Fruit fly (Drosophila melanogaster) whole organism, embryonic: ENCODE results near the gene RpS30.
A peak's percentile ranks its signal among the peaks of the same experiment; 100 is the strongest.

Experiments
- Bgb ChIP-seq: fragments of 200-800 bp; sonication (Bioruptor generic); IDR thresholded peaks from 2 replicates; pipeline ENCODE4 v1.3.6; 2022; ENCODE audit warnings: missing biosample characterization, missing genetic modification characterization; ENCODE audit not compliant: partially characterized antibody
- Blimp-1 ChIP-seq: fragments of 200-800 bp; sonication (Bioruptor generic); optimal IDR thresholded peaks from 3 replicates; lab custom pipeline; 2018; ENCODE audit warnings: missing biosample characterization, missing genetic modification characterization, mild to moderate bottlenecking, moderate library complexity, missing genetic modification reagents
- CG10267 ChIP-seq: fragments of 200-800 bp; sonication (Bioruptor generic); optimal IDR thresholded peaks from 2 replicates; lab custom pipeline; 2018; ENCODE audit warnings: missing biosample characterization, mild to moderate bottlenecking, missing genetic modification characterization, moderate library complexity
- CG10462 ChIP-seq: fragments of 200-800 bp; sonication (Bioruptor generic); optimal IDR thresholded peaks from 2 replicates; lab custom pipeline; 2016; ENCODE audit warnings: missing biosample characterization, missing genetic modification characterization
- CG11398 ChIP-seq: fragments of 200-800 bp; sonication (Bioruptor generic); optimal IDR thresholded peaks from 2 replicates; lab custom pipeline; 2016; ENCODE audit warnings: missing biosample characterization, missing genetic modification characterization
- CG13287 ChIP-seq: fragments of 200-800 bp; sonication (Bioruptor generic); IDR thresholded peaks from 2 replicates; pipeline ENCODE4 v1.3.6; 2022; ENCODE audit warnings: missing biosample characterization, missing genetic modification characterization; ENCODE audit not compliant: partially characterized antibody
- CG13424 ChIP-seq: fragments of 200-800 bp; sonication (Bioruptor generic); optimal IDR thresholded peaks from 2 replicates; lab custom pipeline; 2019; ENCODE audit warnings: missing biosample characterization, mild to moderate bottlenecking, missing genetic modification characterization, moderate library complexity
- CG16863 ChIP-seq: fragments of 200-800 bp; sonication (Bioruptor generic); optimal IDR thresholded peaks from 3 replicates; lab custom pipeline; 2016; ENCODE audit warnings: missing biosample characterization, missing genetic modification characterization
- CG17186 ChIP-seq: fragments of 200-800 bp; sonication (Bioruptor generic); optimal IDR thresholded peaks from 3 replicates; lab custom pipeline; 2017; ENCODE audit warnings: missing biosample characterization, missing genetic modification reagents, missing genetic modification characterization
- CG33557 ChIP-seq: fragments of 200-800 bp; sonication (Bioruptor generic); optimal IDR thresholded peaks from 2 replicates; lab custom pipeline; 2019; ENCODE audit warnings: missing biosample characterization, mild to moderate bottlenecking, missing genetic modification characterization, moderate library complexity
- CTCF ChIP-seq: fragments of 200-800 bp; sonication (Bioruptor generic); optimal IDR thresholded peaks from 2 replicates; lab custom pipeline; 2017; ENCODE audit warnings: missing biosample characterization, mild to moderate bottlenecking, missing genetic modification characterization, moderate library complexity
- Dll ChIP-seq: fragments of 200-800 bp; sonication (Bioruptor generic); IDR thresholded peaks from 4 replicates; pipeline ENCODE4 v1.3.6; 2022; ENCODE audit warnings: missing biosample characterization, missing genetic modification characterization; ENCODE audit not compliant: partially characterized antibody
- Doc3 ChIP-seq: fragments of 200-800 bp; sonication (Bioruptor generic); IDR thresholded peaks from 3 replicates; pipeline ENCODE4 v1.3.6; 2022; ENCODE audit warnings: missing biosample characterization, missing genetic modification characterization; ENCODE audit not compliant: partially characterized antibody
- Dp ChIP-seq: fragments of 200-800 bp; sonication (Bioruptor generic); optimal IDR thresholded peaks from 2 replicates; lab custom pipeline; 2018; ENCODE audit warnings: missing biosample characterization, mild to moderate bottlenecking, missing genetic modification characterization, moderate library complexity
- Dref ChIP-seq: fragments of 200-800 bp; sonication (Bioruptor generic); IDR thresholded peaks from 2 replicates; pipeline ENCODE4 v1.3.6; 2022; ENCODE audit warnings: missing biosample characterization, missing genetic modification characterization
- E2f2 ChIP-seq: fragments of 200-800 bp; sonication (Bioruptor generic); IDR thresholded peaks from 2 replicates; pipeline ENCODE4 v1.3.6; 2022; ENCODE audit warnings: missing biosample characterization, missing genetic modification characterization
- Ets97D ChIP-seq: fragments of 200-800 bp; sonication (Bioruptor generic); optimal IDR thresholded peaks from 3 replicates; lab custom pipeline; 2016; ENCODE audit warnings: missing biosample characterization, missing genetic modification characterization
- HLH4C ChIP-seq: fragments of 200-800 bp; sonication (Bioruptor generic); IDR thresholded peaks from 3 replicates; pipeline ENCODE4 v1.3.6; 2022; ENCODE audit warnings: missing biosample characterization, missing genetic modification characterization; ENCODE audit not compliant: partially characterized antibody
- HLHmδ ChIP-seq: fragments of 200-800 bp; sonication (Bioruptor generic); optimal IDR thresholded peaks from 2 replicates; lab custom pipeline; 2018; ENCODE audit warnings: missing biosample characterization, mild to moderate bottlenecking, missing genetic modification characterization, moderate library complexity
- Hey ChIP-seq: fragments of 200-800 bp; sonication (Bioruptor generic); optimal IDR thresholded peaks from 3 replicates; lab custom pipeline; 2018; ENCODE audit warnings: missing biosample characterization, mild to moderate bottlenecking, missing genetic modification characterization
- Hr39 ChIP-seq: fragments of >200 bp; optimal IDR thresholded peaks from 2 replicates; lab custom pipeline; 2017
- Hr78 ChIP-seq, 2 experiments: fragments of 200-800 bp in 1 of 2; fragments of >200 bp in 1 of 2; sonication (Bioruptor generic) in 1 of 2; optimal IDR thresholded peaks; 2 replicates each; lab custom pipeline; 2017 to 2019; ENCODE audit warnings: missing biosample characterization in 2 of 2, missing genetic modification characterization in 2 of 2, mild to moderate bottlenecking in 1 of 2, moderate library complexity in 1 of 2
- MBD-R2 ChIP-seq: fragments of 200-800 bp; sonication (Bioruptor generic); IDR thresholded peaks from 2 replicates; pipeline ENCODE4 v1.3.6; 2022; ENCODE audit warnings: missing biosample characterization, missing genetic modification characterization
- Med ChIP-seq: fragments of 200-800 bp; sonication (Bioruptor generic); peaks from one replicate; lab custom pipeline; 2016; ENCODE audit warnings: missing biosample characterization, missing genetic modification characterization, mild to moderate bottlenecking, inconsistent platforms, moderate library complexity
- NC2β ChIP-seq: fragments of 200-800 bp; sonication (Bioruptor generic); optimal IDR thresholded peaks from 2 replicates; lab custom pipeline; 2016; ENCODE audit warnings: missing biosample characterization, missing genetic modification characterization
- Nf-YC ChIP-seq: fragments of 200-800 bp; optimal IDR thresholded peaks from 3 replicates; lab custom pipeline; 2019; ENCODE audit warnings: missing biosample characterization, mild to moderate bottlenecking, missing genetic modification characterization, moderate library complexity
- Opbp ChIP-seq: fragments of 200-800 bp; sonication (Bioruptor generic); IDR thresholded peaks from 3 replicates; pipeline ENCODE4 v1.3.6; 2022; ENCODE audit warnings: missing biosample characterization, missing genetic modification characterization; ENCODE audit not compliant: partially characterized antibody
- Sry-δ ChIP-seq: fragments of 200-800 bp; sonication (Bioruptor generic); optimal IDR thresholded peaks from 2 replicates; lab custom pipeline; 2016; ENCODE audit warnings: missing biosample characterization, missing genetic modification characterization
- amos ChIP-seq: fragments of 200-800 bp; sonication (Bioruptor generic); IDR thresholded peaks from 2 replicates; pipeline ENCODE4 v1.3.6; 2022; ENCODE audit warnings: missing biosample characterization, missing genetic modification characterization; ENCODE audit not compliant: partially characterized antibody
- ap ChIP-seq: fragments of 200-800 bp; sonication (Bioruptor generic); IDR thresholded peaks from 2 replicates; pipeline ENCODE4 v1.3.6; 2022; ENCODE audit warnings: missing biosample characterization, missing genetic modification characterization
- az2 ChIP-seq: fragments of 200-800 bp; sonication (Bioruptor generic); optimal IDR thresholded peaks from 3 replicates; lab custom pipeline; 2016; ENCODE audit warnings: missing biosample characterization, missing genetic modification characterization
- bbx ChIP-seq: fragments of 200-800 bp; sonication (Bioruptor generic); IDR thresholded peaks from 2 replicates; pipeline ENCODE4 v1.3.6; 2022; ENCODE audit warnings: missing biosample characterization, missing genetic modification characterization; ENCODE audit not compliant: partially characterized antibody
- br ChIP-seq: fragments of >200 bp; optimal IDR thresholded peaks from 2 replicates; lab custom pipeline; 2017
- chinmo ChIP-seq: fragments of 200-800 bp; sonication (Bioruptor generic); IDR thresholded peaks from 4 replicates; pipeline ENCODE4 v1.3.6; 2022; ENCODE audit warnings: missing biosample characterization, missing genetic modification characterization; ENCODE audit not compliant: partially characterized antibody
- crol ChIP-seq: fragments of 200-800 bp; sonication (Bioruptor generic); IDR thresholded peaks from 2 replicates; pipeline ENCODE4 v1.3.6; 2022; ENCODE audit warnings: missing biosample characterization, missing genetic modification characterization
- ewg ChIP-seq: fragments of 200-800 bp; sonication (Bioruptor generic); optimal IDR thresholded peaks from 3 replicates; lab custom pipeline; 2017; ENCODE audit warnings: mild to moderate bottlenecking, missing biosample characterization, missing genetic modification reagents, missing genetic modification characterization
- hbn ChIP-seq: fragments of 200-800 bp; sonication (Bioruptor generic); IDR thresholded peaks from 2 replicates; pipeline ENCODE4 v1.3.6; 2022; ENCODE audit warnings: missing biosample characterization, missing genetic modification characterization; ENCODE audit not compliant: partially characterized antibody
- inv ChIP-seq: fragments of 200-800 bp; sonication (Bioruptor generic); IDR thresholded peaks from 2 replicates; pipeline ENCODE4 v1.3.6; 2022; ENCODE audit warnings: missing biosample characterization, missing genetic modification characterization; ENCODE audit not compliant: partially characterized antibody
- knrl ChIP-seq: fragments of 200-800 bp; sonication (Bioruptor generic); IDR thresholded peaks from 3 replicates; pipeline ENCODE4 v1.3.6; 2022; ENCODE audit warnings: missing biosample characterization, missing genetic modification characterization; ENCODE audit not compliant: partially characterized antibody
- peb ChIP-seq: fragments of 200-800 bp; sonication (Bioruptor generic); IDR thresholded peaks from 2 replicates; pipeline ENCODE4 v1.3.6; 2022; ENCODE audit warnings: missing biosample characterization, missing genetic modification characterization
- phol ChIP-seq: fragments of 200-800 bp; sonication (Bioruptor generic); optimal IDR thresholded peaks from 3 replicates; lab custom pipeline; 2018; ENCODE audit warnings: missing biosample characterization, mild to moderate bottlenecking, missing genetic modification characterization, moderate library complexity
- pum ChIP-seq: fragments of 200-800 bp; sonication (Bioruptor generic); optimal IDR thresholded peaks from 2 replicates; lab custom pipeline; 2016; ENCODE audit warnings: missing biosample characterization, missing genetic modification characterization
- repo ChIP-seq: fragments of 200-800 bp; sonication (Bioruptor generic); optimal IDR thresholded peaks from 2 replicates; lab custom pipeline; 2016; ENCODE audit warnings: missing biosample characterization, missing genetic modification characterization
- sens ChIP-seq: fragments of 200-800 bp; sonication (Bioruptor generic); peaks from one replicate; lab custom pipeline; 2016; ENCODE audit warnings: missing biosample characterization, missing genetic modification characterization
- sisA ChIP-seq: fragments of 200-800 bp; sonication (Bioruptor generic); IDR thresholded peaks from 2 replicates; pipeline ENCODE4 v1.3.6; 2022; ENCODE audit warnings: missing biosample characterization, missing genetic modification characterization
- trem ChIP-seq: fragments of 200-800 bp; optimal IDR thresholded peaks from 3 replicates; lab custom pipeline; 2019; ENCODE audit warnings: missing biosample characterization, mild to moderate bottlenecking, missing genetic modification characterization, moderate library complexity
- unc-4 ChIP-seq: fragments of 200-800 bp; sonication (Bioruptor generic); IDR thresholded peaks from 2 replicates; pipeline ENCODE4 v1.3.6; 2022; ENCODE audit warnings: missing biosample characterization, missing genetic modification characterization; ENCODE audit not compliant: partially characterized antibody
- zen ChIP-seq: fragments of 200-800 bp; sonication (Bioruptor generic); optimal IDR thresholded peaks from 3 replicates; lab custom pipeline; 2018; ENCODE audit warnings: missing biosample characterization, mild to moderate bottlenecking, missing genetic modification characterization, moderate library complexity

Gene RpS30

DNA sequence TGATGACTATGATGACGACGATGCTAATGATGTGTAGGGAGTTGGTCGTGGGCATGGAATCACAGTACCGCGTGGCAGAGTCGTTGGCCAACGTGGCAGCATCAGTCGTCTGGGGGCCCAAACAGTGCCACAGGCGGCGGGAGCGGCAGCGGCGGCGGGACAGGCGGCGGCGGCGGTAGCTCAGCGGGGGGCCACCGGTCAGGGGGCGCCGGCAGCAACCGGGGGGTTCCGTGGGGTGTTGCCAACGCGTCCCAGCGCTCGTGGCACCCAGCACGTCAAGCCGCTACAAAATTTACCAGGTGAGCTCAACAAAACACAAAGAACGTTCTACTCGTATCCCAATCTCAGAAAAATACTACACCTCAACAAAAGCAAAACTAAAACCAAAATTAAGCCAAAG, 48.1 kb upstream of the RpS30 start:
- TF ChIP-seq sisA (GFP tag; lab: Robert Waterston, UW) (no peak), Hr39 (peak; percentile 88), CG16863 (GFP tag; lab: Kevin White, UChicago) (no peak), Hey (peak; percentile 5)

DNA sequence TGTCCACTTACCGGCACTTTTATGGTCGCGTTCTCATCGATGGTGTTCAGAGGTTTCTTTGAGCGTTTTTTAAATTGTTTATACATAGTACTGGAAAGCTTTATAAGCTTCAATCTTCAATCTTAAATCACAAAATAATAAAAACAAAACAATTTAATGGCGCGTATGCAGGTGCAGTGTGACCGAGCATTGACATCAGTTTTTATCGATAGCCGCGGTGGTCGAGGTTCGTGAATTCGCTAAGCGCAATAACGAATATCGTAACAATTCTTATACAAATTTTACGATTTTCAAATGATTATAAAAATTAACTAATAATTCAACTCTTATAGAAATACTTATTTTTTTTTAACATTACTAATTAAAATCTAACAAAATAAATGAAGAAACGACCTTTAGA, 34.3 kb upstream of the RpS30 start, which contains the start of gene Fancd2:
Fancd2 (minus strand) TSS at position 183 of the 400 bp plus-strand sequence.
- TF ChIP-seq repo (GFP tag; lab: Kevin White, UChicago) (no peak), Doc3 (GFP tag; lab: Robert Waterston, UW) (0 out of 3 replicates have a peak, but pooled peaks have one; percentile 27), CG13287 (peak; percentile 79), Dp (peak; percentile 89), bbx (GFP tag; lab: Robert Waterston, UW) (peak; percentile 56; the same call in 1 of the 2 replicates), br (lab: Kevin White, UChicago) (no peak), hbn (GFP tag; lab: Robert Waterston, UW) (peak; percentile 48; the same call in 1 of the 2 replicates), E2f2 (GFP tag; lab: Robert Waterston, UW) (peak; percentile 92), Blimp-1 (GFP tag; lab: Kevin White, UChicago) (no peak), zen (tag; lab: Kevin White, UChicago) (no peak), CG11398 (GFP tag; lab: Kevin White, UChicago) (no peak), amos (GFP tag; lab: Robert Waterston, UW) (peak; percentile 72), Med (GFP tag; lab: Kevin White, UChicago) (no peak), Dll (GFP tag; lab: Robert Waterston, UW) (peak; percentile 73), CG10267 (tag; lab: Kevin White, UChicago) (peak; percentile 22), inv (GFP tag; lab: Robert Waterston, UW) (0 out of 2 replicates have a peak, but pooled peaks have one; percentile 24), Sry-δ (GFP tag; lab: Kevin White, UChicago) (peak; percentile 41), CG13424 (tag; lab: Kevin White, UChicago) (no peak), pum (GFP tag; lab: Kevin White, UChicago) (no peak), Bgb (GFP tag; lab: Robert Waterston, UW) (peak; percentile 79), peb (GFP tag; lab: Robert Waterston, UW) (no peak), HLH4C (GFP tag; lab: Robert Waterston, UW) (0 out of 3 replicates have a peak, but pooled peaks have one; percentile 9), ap (GFP tag; lab: Robert Waterston, UW) (no peak), CG17186 (peak; percentile 37), unc-4 (GFP tag; lab: Robert Waterston, UW) (peak; percentile 63), CG33557 (no peak), Dref (GFP tag; lab: Robert Waterston, UW) (peak; percentile 80), CTCF (GFP tag; lab: Kevin White, UChicago) (peak; percentile 10), Ets97D (GFP tag; lab: Kevin White, UChicago) (peak; percentile 53), trem (tag; lab: Kevin White, UChicago) (peak; percentile 49), Nf-YC (tag; lab: Kevin White, UChicago) (no peak), Hr78 (GFP tag; optimal IDR thresholded peaks at IDR 0.05; lab: Kevin White, UChicago) (no peak), crol (GFP tag; lab: Robert Waterston, UW) (no peak), chinmo (GFP tag; lab: Robert Waterston, UW) (0 out of 4 replicates have a peak, but pooled peaks have one; percentile 47), HLHmδ (GFP tag; lab: Kevin White, UChicago) (no peak), phol (peak; percentile 84), sens (GFP tag; lab: Kevin White, UChicago) (peak; percentile 1), ewg (GFP tag; lab: Kevin White, UChicago) (no peak), MBD-R2 (GFP tag; lab: Robert Waterston, UW) (peak; percentile 66; the same call in 1 of the 2 replicates), CG10462 (GFP tag; lab: Kevin White, UChicago) (no peak), Opbp (GFP tag; lab: Robert Waterston, UW) (peak; percentile 73; the same call in 2 of the 3 replicates), NC2β (GFP tag; lab: Kevin White, UChicago) (no peak), knrl (GFP tag; lab: Robert Waterston, UW) (peak; percentile 70), az2 (GFP tag; lab: Kevin White, UChicago) (no peak)
